Worm (Caenorhabditis elegans): ENCODE measurements around the gene clec-20.

DNA sequence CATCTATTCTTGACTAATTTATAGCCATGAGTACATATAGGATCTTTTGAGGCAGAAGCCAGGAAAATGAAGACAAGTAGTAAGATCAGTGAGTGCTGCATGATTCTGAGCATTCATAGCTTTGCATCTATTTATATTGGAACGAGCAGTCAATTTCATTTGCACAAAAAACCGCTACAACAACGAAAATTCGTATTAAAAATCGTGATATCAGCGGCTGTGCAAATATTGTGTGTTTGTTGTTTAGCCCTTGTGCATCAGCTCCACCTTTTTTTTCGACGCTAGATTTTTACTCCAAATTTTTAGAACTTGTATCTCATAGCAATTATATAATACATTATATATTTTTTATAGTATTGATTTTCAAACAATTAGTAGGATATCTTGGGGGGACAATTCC is 10.9 kb downstream of the clec-20 start, which contains the start of gene clec-21:
- TF ChIP-seq him-1 (tag; optimal IDR thresholded peaks at IDR 0.05) (no peak), W03F9.2 (tag; optimal IDR thresholded peaks at IDR 0.05) (no peak)

Data from whole organism, L4/young adult.